Worm (Caenorhabditis elegans): ENCODE measurements around the gene F25B3.2.

F25B3.2 gene

DNA sequence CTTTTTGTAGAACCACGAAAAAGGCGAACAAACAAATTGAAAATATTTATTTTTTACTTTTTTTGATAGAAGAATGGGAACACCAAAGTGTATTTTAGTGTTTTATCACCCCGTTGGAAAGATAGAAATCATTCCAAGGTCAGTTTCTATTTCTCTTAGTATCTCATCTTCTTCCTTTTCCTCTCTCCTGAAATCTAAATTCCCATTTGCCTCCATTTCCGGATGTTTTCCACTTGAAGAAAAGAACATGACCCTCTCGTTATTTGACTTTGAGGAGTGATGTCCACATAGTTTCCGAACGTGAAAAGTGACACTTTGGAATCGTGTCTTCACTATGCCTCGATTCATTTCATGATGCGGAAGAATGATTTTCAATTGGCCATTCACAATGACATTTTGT, 10.5 kb downstream of the F25B3.2 start:
- TF ChIP-seq lsl-1 (GFP tag; optimal IDR thresholded peaks at IDR 0.05) (no peak), atf-7 (tag; optimal IDR thresholded peaks at IDR 0.05) (no peak), madf-3 (GFP tag; IDR thresholded peaks at IDR 0.05) (no peak), Y53G8AR.9 (GFP tag; conservative IDR thresholded peaks at IDR 0.05) (no peak), dpl-1 (GFP tag; optimal IDR thresholded peaks at IDR 0.05) (no peak), D2030.7 (GFP tag; IDR thresholded peaks at IDR 0.05) (no peak), T07F8.4 (tag; optimal IDR thresholded peaks at IDR 0.05) (no peak)

DNA sequence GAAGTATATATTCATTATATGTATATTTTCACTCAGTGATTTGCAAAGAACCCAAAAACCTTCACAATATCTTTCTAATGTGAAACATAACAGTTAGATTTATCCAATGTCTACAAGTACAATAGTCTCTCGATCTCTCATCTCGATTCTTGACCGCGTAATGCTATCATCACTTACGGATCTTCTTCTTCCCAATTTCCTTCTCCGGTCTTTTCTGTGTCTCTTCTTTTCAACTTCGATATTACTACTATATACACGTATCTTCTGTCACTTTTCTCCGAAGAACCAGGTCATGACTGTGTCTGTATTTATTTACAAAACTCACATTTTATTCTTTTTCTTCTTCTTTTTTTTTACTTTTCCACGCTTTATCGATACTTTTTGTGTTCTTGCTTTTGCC, 11.5 kb downstream of the F25B3.2 start:
- TF ChIP-seq let-526 (GFP tag; IDR thresholded peaks at IDR 0.05) (no peak), F22D6.2 (tag; optimal IDR thresholded peaks at IDR 0.05) (no peak), Y95B8A.8 (GFP tag; IDR thresholded peaks at IDR 0.05) (no peak), athp-1 (tag; optimal IDR thresholded peaks at IDR 0.05) (no peak), cebp-2 (GFP tag; IDR thresholded peaks at IDR 0.05) (no peak), attf-5 (GFP tag; optimal IDR thresholded peaks at IDR 0.05) (no peak), nfya-1 (tag; optimal IDR thresholded peaks at IDR 0.05; ENCODE audit: borderline replicate concordance, insufficient read depth) (no peak), lag-1 (GFP tag; IDR thresholded peaks at IDR 0.05) (no peak), madf-8 (GFP tag; conservative IDR thresholded peaks at IDR 0.05) (no peak), zim-3 (tag; optimal IDR thresholded peaks at IDR 0.05) (no peak)

DNA sequence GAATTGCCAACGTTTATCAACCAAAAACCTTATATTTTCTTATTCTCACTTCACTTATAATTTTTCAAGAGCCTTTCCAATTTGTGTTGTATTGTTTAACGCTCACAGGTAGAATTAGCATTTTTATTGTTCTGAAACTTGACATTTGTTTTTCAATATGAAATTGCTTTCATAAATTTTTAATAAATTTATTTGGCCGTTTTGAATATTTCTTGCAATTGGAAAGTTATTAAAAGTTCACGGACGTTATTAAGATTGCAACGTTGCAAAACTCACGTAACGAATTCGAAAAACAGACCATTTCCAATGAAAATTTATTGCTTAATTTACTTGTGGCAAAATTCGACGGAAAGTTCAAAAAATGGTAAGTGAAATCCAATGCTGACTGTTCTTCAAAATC, 13.2 kb downstream of the F25B3.2 start, which contains the start of gene K09G1.2:
Gene K09G1.2, plus strand, starts transcription at position 301 of the 400 bp plus-strand sequence.
- TF ChIP-seq ceh-27 (GFP tag; optimal IDR thresholded peaks at IDR 0.05) (no peak), zfh-2 (GFP tag; conservative IDR thresholded peaks at IDR 0.05) (no peak), madf-6 (GFP tag; IDR thresholded peaks at IDR 0.05) (no peak), nfya-2 (GFP tag; IDR thresholded peaks at IDR 0.05) (no peak), sdz-38 (tag; optimal IDR thresholded peaks at IDR 0.05) (no peak), nhr-90 (tag; optimal IDR thresholded peaks at IDR 0.05) (no peak), hsf-1 (GFP tag; IDR thresholded peaks at IDR 0.05) (no peak), ZK185.1 (tag; optimal IDR thresholded peaks at IDR 0.05; ENCODE audit: poor library complexity, severe bottlenecking) (no peak), let-607 (tag; optimal IDR thresholded peaks at IDR 0.05) (no peak)

DNA sequence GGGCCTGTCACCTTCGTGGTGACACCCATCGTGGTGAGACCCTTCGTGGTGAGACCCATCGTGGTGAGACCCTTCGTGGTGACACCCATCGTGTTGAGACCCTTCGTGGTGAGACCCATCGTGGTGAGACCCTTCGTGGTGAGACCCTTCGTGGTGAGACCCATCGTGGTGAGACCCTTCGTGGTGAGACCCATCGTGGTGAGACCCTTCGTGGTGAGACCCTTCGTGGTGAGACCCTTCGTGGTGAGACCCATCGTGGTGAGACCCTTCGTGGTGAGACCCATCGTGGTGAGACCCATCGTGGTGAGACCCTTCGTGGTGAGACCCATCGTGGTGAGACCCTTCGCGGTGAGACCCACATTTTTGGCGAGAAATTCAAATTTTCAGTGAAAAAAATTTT, 24.8 kb downstream of the F25B3.2 start:
- peak; percentile 51 for TF ChIP-seq F33H1.4 (GFP tag; IDR thresholded peaks at IDR 0.05)
- TF ChIP-seq egrh-3 (GFP tag; IDR thresholded peaks at IDR 0.05) = peak; percentile 93
- peak; percentile 17; the same call in 1 of the 2 replicates for TF ChIP-seq D2030.7 (GFP tag; IDR thresholded peaks at IDR 0.05)

DNA sequence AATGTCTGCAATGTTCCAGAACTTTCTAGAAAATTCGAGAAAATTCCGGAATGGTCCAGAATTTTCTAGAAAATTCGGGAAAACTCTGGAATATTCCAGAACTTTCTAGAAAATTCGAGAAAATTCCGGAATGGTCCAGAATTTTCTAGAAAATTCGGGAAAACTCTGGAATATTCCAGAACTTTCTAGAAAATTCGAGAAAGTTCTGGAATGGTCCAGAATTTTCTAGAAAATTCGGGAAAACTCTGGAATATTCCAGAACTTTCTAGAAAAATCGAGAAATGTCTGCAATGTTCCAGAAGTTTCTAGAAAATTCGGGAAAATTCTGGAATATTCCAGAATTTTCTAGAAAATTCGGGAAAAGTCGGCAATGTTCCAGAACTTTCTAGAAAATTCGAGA, 26.4 kb downstream of the F25B3.2 start:
- TF ChIP-seq rcor-1 (GFP tag; IDR thresholded peaks at IDR 0.05) = peak; percentile 60
- TF ChIP-seq madf-3 (GFP tag; IDR thresholded peaks at IDR 0.05) = peak; percentile 82
- peak; percentile 29; the same call in 1 of the 2 replicates for TF ChIP-seq F33H1.4 (GFP tag; IDR thresholded peaks at IDR 0.05)
- 0 out of 2 replicates have a peak, but pooled peaks have one; percentile 40 for TF ChIP-seq nfyb-1 (GFP tag; IDR thresholded peaks at IDR 0.05)
- TF ChIP-seq hsf-1 (GFP tag; IDR thresholded peaks at IDR 0.05) = peak; percentile 99
- peak; percentile 22; the same call in 1 of the 2 replicates for TF ChIP-seq Y95B8A.8 (GFP tag; IDR thresholded peaks at IDR 0.05)
- peak; percentile 77 for TF ChIP-seq ekl-4 (GFP tag; IDR thresholded peaks at IDR 0.05)
- peak; percentile 69 for TF ChIP-seq pbrm-1 (GFP tag; IDR thresholded peaks at IDR 0.05)
- 0 out of 2 replicates have a peak, but pooled peaks have one; percentile 56 for TF ChIP-seq ceh-40 (GFP tag; IDR thresholded peaks at IDR 0.05)
- peak; percentile 96 for TF ChIP-seq dox-1 (GFP tag; IDR thresholded peaks at IDR 0.05)
- TF ChIP-seq madf-6 (GFP tag; IDR thresholded peaks at IDR 0.05) = peak; percentile 67
- peak; percentile 66 for TF ChIP-seq egrh-3 (GFP tag; IDR thresholded peaks at IDR 0.05)
- TF ChIP-seq ceh-91 (GFP tag; IDR thresholded peaks at IDR 0.05) = peak; percentile 12; the same call in 1 of the 2 replicates
- peak; percentile 47; the same call in 1 of the 2 replicates for TF ChIP-seq ceh-100 (GFP tag; IDR thresholded peaks at IDR 0.05)
- TF ChIP-seq D2030.7 (GFP tag; IDR thresholded peaks at IDR 0.05) = peak; percentile 59; the same call in 1 of the 2 replicates
- 0 out of 2 replicates have a peak, but pooled peaks have one; percentile 68 for TF ChIP-seq F39B2.1 (GFP tag; IDR thresholded peaks at IDR 0.05)
- peak; percentile 66 for TF ChIP-seq attf-6 (GFP tag; IDR thresholded peaks at IDR 0.05)
- peak; percentile 76; the same call in 1 of the 2 replicates for TF ChIP-seq Y56A3A.18 (GFP tag; IDR thresholded peaks at IDR 0.05)
- 0 out of 2 replicates have a peak, but pooled peaks have one; percentile 55 for TF ChIP-seq B0019.2 (GFP tag; conservative IDR thresholded peaks at IDR 0.05)
- peak; percentile 62; the same call in 1 of the 2 replicates for TF ChIP-seq egl-44 (GFP tag; IDR thresholded peaks at IDR 0.05)
